Fruit fly (Drosophila melanogaster) whole organism, embryonic: ENCODE results near the gene CG13315.

Experiments used
- Adf1 ChIP-seq: fragments of 200-800 bp; sonication (Bioruptor generic); IDR thresholded peaks from 2 replicates; pipeline ENCODE4 v1.3.6; 2022; ENCODE audit warnings: missing biosample characterization, missing genetic modification characterization
- Atf-2 ChIP-seq: fragments of 200-800 bp; sonication (Bioruptor generic); optimal IDR thresholded peaks from 2 replicates; lab custom pipeline; 2016; ENCODE audit warnings: missing biosample characterization, missing genetic modification characterization
- B-H1 ChIP-seq: fragments of 200-800 bp; sonication (Bioruptor generic); IDR thresholded peaks from 3 replicates; pipeline ENCODE4 v1.3.6; 2022; ENCODE audit warnings: missing biosample characterization, missing genetic modification characterization
- CG11093 ChIP-seq: fragments of 200-800 bp; sonication (Bioruptor generic); IDR thresholded peaks from 3 replicates; pipeline ENCODE4 v1.3.6; 2022; ENCODE audit warnings: missing biosample characterization, missing genetic modification characterization
- CG11247 ChIP-seq: fragments of 200-800 bp; sonication (Bioruptor generic); IDR thresholded peaks from 2 replicates; pipeline ENCODE4 v1.3.6; 2022; ENCODE audit warnings: missing biosample characterization, missing genetic modification characterization
- CG11456 ChIP-seq: fragments of 200-800 bp; sonication (Bioruptor generic); IDR thresholded peaks from 3 replicates; pipeline ENCODE4 v1.3.6; 2022; ENCODE audit warnings: missing biosample characterization, missing genetic modification characterization
- CG11504 ChIP-seq: fragments of 200-800 bp; sonication (Bioruptor generic); optimal IDR thresholded peaks from 3 replicates; lab custom pipeline; 2019; ENCODE audit warnings: missing biosample characterization, mild to moderate bottlenecking, missing genetic modification characterization, moderate library complexity
- CG12071 ChIP-seq: fragments of 200-800 bp; sonication (Bioruptor generic); optimal IDR thresholded peaks from 3 replicates; lab custom pipeline; 2018; ENCODE audit warnings: missing biosample characterization, mild to moderate bottlenecking, missing genetic modification characterization
- CG13424 ChIP-seq: fragments of 200-800 bp; sonication (Bioruptor generic); optimal IDR thresholded peaks from 2 replicates; lab custom pipeline; 2019; ENCODE audit warnings: missing biosample characterization, mild to moderate bottlenecking, missing genetic modification characterization, moderate library complexity
- CG1529 ChIP-seq: fragments of 200-800 bp; sonication (Bioruptor generic); optimal IDR thresholded peaks from 3 replicates; lab custom pipeline; 2018; ENCODE audit warnings: missing biosample characterization, missing genetic modification characterization
- CG16815 ChIP-seq: fragments of 200-800 bp; sonication (Bioruptor generic); optimal IDR thresholded peaks from 3 replicates; lab custom pipeline; 2017; ENCODE audit warnings: missing biosample characterization, mild to moderate bottlenecking, missing genetic modification characterization
- CG17361 ChIP-seq: fragments of 200-800 bp; sonication (Bioruptor generic); IDR thresholded peaks from 3 replicates; pipeline ENCODE4 v1.3.6; 2022; ENCODE audit warnings: missing biosample characterization, missing genetic modification characterization
- CG17385 ChIP-seq: fragments of 200-800 bp; sonication (Bioruptor generic); optimal IDR thresholded peaks from 3 replicates; lab custom pipeline; 2018; ENCODE audit warnings: missing biosample characterization, mild to moderate bottlenecking, missing genetic modification characterization
- CG18011 ChIP-seq: fragments of 200-800 bp; sonication (Bioruptor generic); optimal IDR thresholded peaks from 2 replicates; lab custom pipeline; 2017; ENCODE audit warnings: missing biosample characterization, missing genetic modification characterization, mild to moderate bottlenecking, moderate library complexity, missing genotype
- CG18599 ChIP-seq: fragments of 200-800 bp; sonication (Bioruptor generic); optimal IDR thresholded peaks from 3 replicates; lab custom pipeline; 2017; ENCODE audit warnings: missing biosample characterization, missing genetic modification characterization, mild to moderate bottlenecking, moderate library complexity, missing genetic modification reagents
- CG31441 ChIP-seq: fragments of 200-800 bp; sonication (Bioruptor generic); IDR thresholded peaks from 2 replicates; pipeline ENCODE4 v1.3.6; 2022; ENCODE audit warnings: missing biosample characterization, missing genetic modification characterization
- CG3407 ChIP-seq: fragments of 200-800 bp; sonication (Bioruptor generic); optimal IDR thresholded peaks from 2 replicates; lab custom pipeline; 2018; ENCODE audit warnings: missing biosample characterization, mild to moderate bottlenecking, missing genetic modification characterization
- CG34376 ChIP-seq: fragments of 200-800 bp; sonication (Bioruptor generic); optimal IDR thresholded peaks from 2 replicates; lab custom pipeline; 2018; ENCODE audit warnings: missing biosample characterization, mild to moderate bottlenecking, missing genetic modification characterization
- CG42726 ChIP-seq: fragments of 200-800 bp; sonication (Bioruptor generic); IDR thresholded peaks from 2 replicates; pipeline ENCODE4 v1.3.6; 2022; ENCODE audit warnings: missing biosample characterization, missing genetic modification characterization; ENCODE audit not compliant: partially characterized antibody
- CG43689 ChIP-seq: fragments of 200-800 bp; sonication (Bioruptor generic); IDR thresholded peaks from 2 replicates; pipeline ENCODE4 v1.3.6; 2022; ENCODE audit warnings: missing biosample characterization, missing genetic modification characterization
- CG6254 ChIP-seq: fragments of 200-800 bp; sonication (Bioruptor generic); optimal IDR thresholded peaks from 3 replicates; lab custom pipeline; 2017; ENCODE audit warnings: mild to moderate bottlenecking, missing biosample characterization, missing genetic modification reagents, missing genetic modification characterization
- CG8359 ChIP-seq: fragments of 200-800 bp; sonication (Bioruptor generic); optimal IDR thresholded peaks from 2 replicates; lab custom pipeline; 2017; ENCODE audit warnings: missing biosample characterization, mild to moderate bottlenecking, missing genetic modification characterization, borderline replicate concordance
- CG9876 ChIP-seq: fragments of 200-800 bp; sonication (Bioruptor generic); optimal IDR thresholded peaks from 2 replicates; lab custom pipeline; 2016; ENCODE audit warnings: missing biosample characterization, missing genetic modification characterization
- CHES-1-like ChIP-seq: fragments of 200-800 bp; sonication (Bioruptor generic); optimal IDR thresholded peaks from 2 replicates; lab custom pipeline; 2016; ENCODE audit warnings: missing biosample characterization, missing genetic modification characterization
- Drgx ChIP-seq: fragments of 200-800 bp; sonication (Bioruptor generic); IDR thresholded peaks from 2 replicates; pipeline ENCODE4 v1.3.6; 2022; ENCODE audit warnings: missing biosample characterization, missing genetic modification characterization
- HHEX ChIP-seq: fragments of 200-800 bp; sonication (Bioruptor generic); optimal IDR thresholded peaks from 3 replicates; lab custom pipeline; 2017; ENCODE audit warnings: missing biosample characterization, mild to moderate bottlenecking, missing genetic modification characterization, missing genetic modification reagents
- HLH4C ChIP-seq: fragments of 200-800 bp; sonication (Bioruptor generic); IDR thresholded peaks from 3 replicates; pipeline ENCODE4 v1.3.6; 2022; ENCODE audit warnings: missing biosample characterization, missing genetic modification characterization; ENCODE audit not compliant: partially characterized antibody
- Hand ChIP-seq: fragments of 200-800 bp; sonication (Bioruptor generic); optimal IDR thresholded peaks from 2 replicates; lab custom pipeline; 2017; ENCODE audit warnings: mild to moderate bottlenecking, missing biosample characterization, missing genetic modification reagents, missing genetic modification characterization
- MTF-1 ChIP-seq: fragments of 200-800 bp; sonication (Bioruptor generic); optimal IDR thresholded peaks from 2 replicates; lab custom pipeline; 2018; ENCODE audit warnings: missing biosample characterization, mild to moderate bottlenecking, missing genetic modification characterization, borderline replicate concordance
- Mrtf ChIP-seq: fragments of 200-800 bp; sonication (Bioruptor generic); IDR thresholded peaks from 3 replicates; pipeline ENCODE4 v1.3.6; 2022; ENCODE audit warnings: missing biosample characterization, missing genetic modification characterization
- NFAT ChIP-seq: fragments of 200-800 bp; sonication (Bioruptor generic); IDR thresholded peaks from 2 replicates; pipeline ENCODE4 v1.3.6; 2022; ENCODE audit warnings: missing biosample characterization, missing genetic modification characterization
- Nf-YB ChIP-seq: fragments of 200-800 bp; sonication (Bioruptor generic); optimal IDR thresholded peaks from 3 replicates; lab custom pipeline; 2019; ENCODE audit warnings: missing biosample characterization, mild to moderate bottlenecking, missing genetic modification characterization, moderate library complexity
- Rfx ChIP-seq: fragments of 200-800 bp; sonication (Bioruptor generic); IDR thresholded peaks from 2 replicates; pipeline ENCODE4 v1.3.6; 2022; ENCODE audit warnings: missing biosample characterization, missing genetic modification characterization
- Sox102F ChIP-seq: fragments of 200-800 bp; sonication (Bioruptor generic); optimal IDR thresholded peaks from 2 replicates; lab custom pipeline; 2018; ENCODE audit warnings: missing biosample characterization, mild to moderate bottlenecking, missing genetic modification characterization, moderate library complexity
- bbx ChIP-seq: fragments of 200-800 bp; sonication (Bioruptor generic); IDR thresholded peaks from 2 replicates; pipeline ENCODE4 v1.3.6; 2022; ENCODE audit warnings: missing biosample characterization, missing genetic modification characterization; ENCODE audit not compliant: partially characterized antibody
- bsh ChIP-seq, 2 experiments: fragments of 200-800 bp; sonication (Bioruptor generic); optimal IDR thresholded peaks; 2 replicates each; lab custom pipeline; 2017 to 2018; ENCODE audit warnings: mild to moderate bottlenecking in 2 of 2, missing biosample characterization in 2 of 2, missing genetic modification characterization in 2 of 2, moderate library complexity in 1 of 2
- cad ChIP-seq: fragments of >200 bp; optimal IDR thresholded peaks from 2 replicates; lab custom pipeline; 2017; ENCODE audit warnings: missing biosample characterization, missing genetic modification characterization
- cas ChIP-seq: fragments of 200-800 bp; sonication (Bioruptor generic); IDR thresholded peaks from 2 replicates; pipeline ENCODE4 v1.3.6; 2022; ENCODE audit warnings: missing biosample characterization, missing genetic modification characterization
- ci ChIP-seq: fragments of 200-800 bp; sonication (Bioruptor generic); IDR thresholded peaks from 3 replicates; pipeline ENCODE4 v1.3.6; 2022; ENCODE audit warnings: missing biosample characterization, missing genetic modification characterization
- disco-r ChIP-seq: fragments of 200-800 bp; sonication (Bioruptor generic); optimal IDR thresholded peaks from 2 replicates; lab custom pipeline; 2016; ENCODE audit warnings: missing biosample characterization, missing genetic modification characterization
- exex ChIP-seq: fragments of 200-800 bp; sonication (Bioruptor generic); optimal IDR thresholded peaks from 4 replicates; lab custom pipeline; 2018; ENCODE audit warnings: missing biosample characterization, mild to moderate bottlenecking, missing genetic modification characterization, moderate library complexity
- ham ChIP-seq: fragments of 200-800 bp; sonication (Bioruptor generic); IDR thresholded peaks from 2 replicates; pipeline ENCODE4 v1.3.6; 2022; ENCODE audit warnings: missing biosample characterization, missing genetic modification characterization
- kah ChIP-seq: fragments of 200-800 bp; sonication (Bioruptor generic); optimal IDR thresholded peaks from 2 replicates; lab custom pipeline; 2018; ENCODE audit warnings: missing biosample characterization, mild to moderate bottlenecking, missing genetic modification characterization
- mam ChIP-seq: fragments of 200-800 bp; sonication (Bioruptor generic); optimal IDR thresholded peaks from 3 replicates; lab custom pipeline; 2016; ENCODE audit warnings: missing biosample characterization, missing genetic modification characterization
- run ChIP-seq: fragments of 200-800 bp; sonication (Bioruptor generic); optimal IDR thresholded peaks from 3 replicates; lab custom pipeline; 2018; ENCODE audit warnings: missing biosample characterization, mild to moderate bottlenecking, missing genetic modification characterization
- schlank ChIP-seq: fragments of 200-800 bp; sonication (Bioruptor generic); optimal IDR thresholded peaks from 2 replicates; lab custom pipeline; 2018; ENCODE audit warnings: missing biosample characterization, mild to moderate bottlenecking, missing genetic modification characterization
- sqz ChIP-seq: fragments of 200-800 bp; sonication (Bioruptor generic); optimal IDR thresholded peaks from 3 replicates; lab custom pipeline; 2018; ENCODE audit warnings: missing biosample characterization, mild to moderate bottlenecking, missing genetic modification characterization
- wor ChIP-seq: fragments of 200-800 bp; sonication (Bioruptor generic); IDR thresholded peaks from 2 replicates; pipeline ENCODE4 v1.3.6; 2022; ENCODE audit warnings: missing biosample characterization, missing genetic modification characterization

The CG13315 gene

dm6 chr3L:9095704-9096103 lies 973 bp upstream of the CG13315 start (continued):
- no peak for TF ChIP-seq Nf-YB (GFP tag; lab: Kevin White, UChicago)
- TF ChIP-seq exex (tag; lab: Kevin White, UChicago), result peak; percentile 45
- TF ChIP-seq CG11093, result no peak
- TF ChIP-seq schlank (tag; lab: Kevin White, UChicago), result no peak
- TF ChIP-seq sqz (GFP tag; lab: Kevin White, UChicago), result peak; percentile 43
- TF ChIP-seq CG17385 (GFP tag; lab: Kevin White, UChicago), result no peak
- no peak for TF ChIP-seq CHES-1-like (GFP tag; lab: Kevin White, UChicago)
- TF ChIP-seq wor (GFP tag; lab: Robert Waterston, UW), result no peak
- TF ChIP-seq CG16815 (GFP tag; lab: Kevin White, UChicago), result no peak
- TF ChIP-seq NFAT (GFP tag; lab: Robert Waterston, UW), result no peak
- TF ChIP-seq CG12071, result no peak
- TF ChIP-seq CG34376 (GFP tag; lab: Kevin White, UChicago), result peak; percentile 12
- no peak for TF ChIP-seq CG1529 (GFP tag; lab: Kevin White, UChicago)
- 0 out of 2 replicates have a peak, but pooled peaks have one; percentile 5 for TF ChIP-seq CG11247 (GFP tag; lab: Robert Waterston, UW)
- TF ChIP-seq CG18599 (GFP tag; lab: Kevin White, UChicago), result no peak
- no peak for TF ChIP-seq MTF-1 (GFP tag; lab: Kevin White, UChicago)
- TF ChIP-seq kah (GFP tag; lab: Kevin White, UChicago), result no peak
- no peak for TF ChIP-seq Sox102F (GFP tag; lab: Kevin White, UChicago)
- no peak for TF ChIP-seq B-H1 (GFP tag; lab: Robert Waterston, UW)
- TF ChIP-seq Hand (GFP tag; lab: Kevin White, UChicago), result no peak
- TF ChIP-seq Adf1 (GFP tag; lab: Robert Waterston, UW), result no peak
- TF ChIP-seq HHEX (GFP tag; lab: Kevin White, UChicago), result no peak
- TF ChIP-seq HLH4C (GFP tag; lab: Robert Waterston, UW), result no peak
- TF ChIP-seq CG42726 (GFP tag; lab: Robert Waterston, UW), result no peak
- no peak for TF ChIP-seq disco-r (GFP tag; lab: Kevin White, UChicago)
- TF ChIP-seq mam (GFP tag; lab: Kevin White, UChicago), result no peak
- no peak for TF ChIP-seq ham (GFP tag; lab: Robert Waterston, UW)
- TF ChIP-seq Mrtf, result no peak
- TF ChIP-seq CG17361, result no peak
- TF ChIP-seq CG13424, result no peak
- no peak for TF ChIP-seq CG11456 (GFP tag; lab: Robert Waterston, UW)
- TF ChIP-seq cad (GFP tag; lab: Kevin White, UChicago), result no peak
- TF ChIP-seq CG6254, result no peak
- no peak for TF ChIP-seq CG31441 (GFP tag; lab: Robert Waterston, UW)
- no peak for TF ChIP-seq CG18011 (GFP tag; lab: Kevin White, UChicago)
- TF ChIP-seq CG43689, result no peak
- peak; percentile 2 for TF ChIP-seq run (tag; lab: Kevin White, UChicago)
- TF ChIP-seq bsh (GFP tag; optimal IDR thresholded peaks at IDR 0.05; lab: Kevin White, UChicago), result no peak
- TF ChIP-seq cas, result no peak
- TF ChIP-seq CG3407, result no peak
- TF ChIP-seq ci (GFP tag; lab: Robert Waterston, UW), result peak; percentile 22; the same call in 1 of the 3 replicates
- TF ChIP-seq Atf-2 (GFP tag; lab: Kevin White, UChicago), result no peak
- TF ChIP-seq Drgx, result no peak
- no peak for TF ChIP-seq CG11504 (tag; lab: Kevin White, UChicago)
- TF ChIP-seq Rfx (GFP tag; lab: Robert Waterston, UW), result no peak
- TF ChIP-seq CG8359 (GFP tag; lab: Kevin White, UChicago), result no peak
- TF ChIP-seq bbx, result no peak
- TF ChIP-seq CG9876 (GFP tag; lab: Kevin White, UChicago), result no peak
